Worm (Caenorhabditis elegans) whole organism, young adult: ENCODE measurements around the gene srbc-8.

Experiments
- cebp-1 ChIP-seq, 2 experiments: fragments of 200-800 bp in 1 of 2; sonication (Bioruptor generic) in 1 of 2; sonication (generic microtip) in 1 of 2; IDR thresholded peaks in 1 of 2; optimal IDR thresholded peaks in 1 of 2; 2 replicates each; pipeline versions ENCODE4 v1.3.6 to Lab custom; 2017 to 2022; ENCODE audit warnings: missing compliant biosample characterization in 2 of 2, missing genetic modification characterization in 2 of 2, mild to moderate bottlenecking in 1 of 2, missing genetic modification reagents in 1 of 2, moderate library complexity in 1 of 2
- ets-4 ChIP-seq: fragments of 200-800 bp; sonication (Bioruptor generic); optimal IDR thresholded peaks from 2 replicates; lab custom pipeline; 2018; ENCODE audit warnings: mild to moderate bottlenecking, missing genetic modification characterization, missing compliant biosample characterization
- let-607 ChIP-seq, 2 experiments: fragments of 200-800 bp in 1 of 2; sonication (Bioruptor generic) in 1 of 2; sonication (generic microtip) in 1 of 2; optimal IDR thresholded peaks; 2 replicates each; lab custom pipeline; 2016 to 2018; ENCODE audit warnings: mild to moderate bottlenecking in 2 of 2, missing compliant biosample characterization in 2 of 2, missing genetic modification characterization in 2 of 2, moderate library complexity in 2 of 2, missing genotype in 1 of 2
- sptf-2 ChIP-seq: fragments of 200-800 bp; sonication (Bioruptor generic); optimal IDR thresholded peaks from 2 replicates; lab custom pipeline; 2018; ENCODE audit warnings: mild to moderate bottlenecking, missing genetic modification characterization, missing compliant biosample characterization
- unc-130 ChIP-seq: sonication (generic microtip); optimal IDR thresholded peaks from 2 replicates; lab custom pipeline; 2016; ENCODE audit warnings: missing genetic modification reagents, missing genetic modification characterization, missing compliant biosample characterization

DNA sequence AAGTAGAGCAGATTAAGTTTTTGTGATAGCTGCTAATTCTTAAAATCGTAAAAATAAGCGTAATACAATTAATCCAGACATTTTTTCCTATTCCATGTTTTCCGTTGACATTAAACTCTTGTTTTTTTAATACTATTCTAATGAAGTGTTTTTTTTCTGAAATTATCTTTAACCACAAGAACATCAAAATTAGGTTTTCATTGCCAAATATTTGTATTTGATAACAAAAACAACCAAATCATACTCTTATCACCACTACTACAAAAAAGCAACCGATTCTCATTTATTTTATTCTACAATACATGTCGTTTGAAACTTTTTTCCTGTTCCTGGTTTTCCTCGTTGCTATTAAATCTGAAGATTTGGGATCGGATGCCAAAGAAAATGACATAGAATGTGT, 42.3 kb upstream of the srbc-8 start, which contains the start of gene C54F6.17:
- TF ChIP-seq cebp-1 (GFP tag; IDR thresholded peaks at IDR 0.05; lab: Robert Waterston, UW) (no peak), cebp-1 (tag; optimal IDR thresholded peaks at IDR 0.05; lab: Kevin White, UChicago) (no peak), unc-130 (GFP tag; lab: Kevin White, UChicago) (no peak), let-607 (tag; optimal IDR thresholded peaks at IDR 0.05; lab: Kevin White, UChicago) (no peak), ets-4 (GFP tag; lab: Kevin White, UChicago) (no peak), sptf-2 (GFP tag; lab: Kevin White, UChicago) (no peak)
